Fruit fly (Drosophila melanogaster): ENCODE data around the gene Hexim.
A peak's percentile ranks its signal among the peaks of the same experiment; 100 is the strongest.

Gene Hexim

dm6 chr3R:14674762-14675161 lies 15.5 kb downstream of the Hexim start (continued):
- TF ChIP-seq CG8119 (GFP tag; IDR thresholded peaks at IDR 0.05) (peak; percentile 74), CG16779 (tag; optimal IDR thresholded peaks at IDR 0.05) (peak; percentile 7), CG32006 (GFP tag; optimal IDR thresholded peaks at IDR 0.05) (peak; percentile 62), CG6854 (GFP tag; optimal IDR thresholded peaks at IDR 0.05) (no peak), CG34406 (GFP tag; optimal IDR thresholded peaks at IDR 0.05) (peak; percentile 55), Eip75B (GFP tag; optimal IDR thresholded peaks at IDR 0.05) (peak; percentile 70), CG8319 (GFP tag; optimal IDR thresholded peaks at IDR 0.05) (peak; percentile 30), CG7368 (GFP tag; optimal IDR thresholded peaks at IDR 0.05) (peak; percentile 27), CG10631 (GFP tag; optimal IDR thresholded peaks at IDR 0.05) (peak; percentile 64), CG4318 (GFP tag; optimal IDR thresholded peaks at IDR 0.05) (no peak), CG3032 (tag; optimal IDR thresholded peaks at IDR 0.05) (peak; percentile 68), Blimp-1 (GFP tag; optimal IDR thresholded peaks at IDR 0.05) (no peak), CG9139 (GFP tag; optimal IDR thresholded peaks at IDR 0.05) (peak; percentile 36), CG8632 (GFP tag; optimal IDR thresholded peaks at IDR 0.05) (peak; percentile 53), spab (GFP tag; optimal IDR thresholded peaks at IDR 0.05) (peak; percentile 41)

- no peak for TF ChIP-seq fd59A (GFP tag; optimal IDR thresholded peaks at IDR 0.05)
- TF ChIP-seq fkh (GFP tag; optimal IDR thresholded peaks at IDR 0.05) = no peak
- peak; percentile 40 for TF ChIP-seq topi (GFP tag; optimal IDR thresholded peaks at IDR 0.05)
- no peak for TF ChIP-seq CG10631 (GFP tag; optimal IDR thresholded peaks at IDR 0.05)
- peak; percentile 6 for TF ChIP-seq Sox102F (GFP tag; optimal IDR thresholded peaks at IDR 0.05)
- TF ChIP-seq net (GFP tag; optimal IDR thresholded peaks at IDR 0.05) = no peak
- TF ChIP-seq Eip78C (GFP tag) = peak; percentile 89
- no peak for TF ChIP-seq Ets21C (GFP tag; optimal IDR thresholded peaks at IDR 0.05)
- TF ChIP-seq CG8632 (GFP tag; optimal IDR thresholded peaks at IDR 0.05) = no peak
- TF ChIP-seq Smox (GFP tag; optimal IDR thresholded peaks at IDR 0.05) = no peak
- no peak for TF ChIP-seq Eip75B (GFP tag; optimal IDR thresholded peaks at IDR 0.05)
- TF ChIP-seq salr (GFP tag; optimal IDR thresholded peaks at IDR 0.05) = no peak
- peak; percentile 83 for TF ChIP-seq svp (GFP tag)
- no peak for TF ChIP-seq Sox14 (GFP tag; optimal IDR thresholded peaks at IDR 0.05)
- TF ChIP-seq Met (GFP tag; optimal IDR thresholded peaks at IDR 0.05) = peak; percentile 33
Measured at dm6 chr3R:14677065-14677464, 17.8 kb downstream of the Hexim start.

- no peak for TF ChIP-seq CG8119 (GFP tag; IDR thresholded peaks at IDR 0.05)
- no peak for TF ChIP-seq CG11902 (GFP tag; optimal IDR thresholded peaks at IDR 0.05)
- TF ChIP-seq CG6163 (GFP tag; IDR thresholded peaks at IDR 0.05) = peak; percentile 31; the same call in 1 of the 3 replicates
- peak; percentile 12 to 55 for TF ChIP-seq ss (GFP tag; optimal IDR thresholded peaks at IDR 0.05)
- peak; percentile 53 for TF ChIP-seq Sox14 (GFP tag; optimal IDR thresholded peaks at IDR 0.05)
- TF ChIP-seq Blimp-1 (GFP tag; optimal IDR thresholded peaks at IDR 0.05) = peak; percentile 83
- TF ChIP-seq CG6854 (GFP tag; optimal IDR thresholded peaks at IDR 0.05) = peak; percentile 46
- peak; percentile 22 for TF ChIP-seq CG1621 (tag; optimal IDR thresholded peaks at IDR 0.05)
- no peak for TF ChIP-seq Eip75B (GFP tag; optimal IDR thresholded peaks at IDR 0.05)
- no peak for TF ChIP-seq CG32006 (GFP tag; optimal IDR thresholded peaks at IDR 0.05)
- no peak for TF ChIP-seq CG4318 (GFP tag; optimal IDR thresholded peaks at IDR 0.05)
- no peak for TF ChIP-seq cyc (GFP tag; optimal IDR thresholded peaks at IDR 0.05)
- TF ChIP-seq Ets96B (tag; optimal IDR thresholded peaks at IDR 0.05) = no peak
- peak; percentile 62 for TF ChIP-seq svp (GFP tag)
- no peak for TF ChIP-seq Sox15 (GFP tag; optimal IDR thresholded peaks at IDR 0.05)
- TF ChIP-seq CG3032 (tag; optimal IDR thresholded peaks at IDR 0.05) = no peak
- no peak for TF ChIP-seq CG3919 (GFP tag; optimal IDR thresholded peaks at IDR 0.05)
- TF ChIP-seq dsx (GFP tag; optimal IDR thresholded peaks at IDR 0.05; ENCODE audit: poor library complexity, severe bottlenecking) = peak; percentile 26
- TF ChIP-seq Sox102F (GFP tag; optimal IDR thresholded peaks at IDR 0.05) = peak; percentile 1
Measured at dm6 chr3R:14677814-14678213, 18.6 kb downstream of the Hexim start.

All from whole organism, prepupa.